Fruit fly (Drosophila melanogaster) whole organism, embryonic: Measurements from ENCODE around the gene MCTS1.
A peak's percentile ranks its signal among the peaks of the same experiment; 100 is the strongest.

ENCODE experiments used
- B-H1 ChIP-seq: fragments of 200-800 bp; sonication (Bioruptor generic); IDR thresholded peaks from 3 replicates; pipeline ENCODE4 v1.3.6; 2022; ENCODE audit warnings: missing biosample characterization, missing genetic modification characterization
- Bdp1 ChIP-seq: fragments of 200-800 bp; sonication (Bioruptor generic); optimal IDR thresholded peaks from 3 replicates; lab custom pipeline; 2016; ENCODE audit warnings: missing biosample characterization, missing genetic modification characterization
- CG11695 ChIP-seq: fragments of 200-800 bp; sonication (Bioruptor generic); IDR thresholded peaks from 3 replicates; pipeline ENCODE4 v1.3.6; 2022; ENCODE audit warnings: missing biosample characterization, missing genetic modification characterization
- CG1233 ChIP-seq: fragments of 200-800 bp; sonication (Bioruptor generic); optimal IDR thresholded peaks from 4 replicates; lab custom pipeline; 2018; ENCODE audit warnings: missing biosample characterization, mild to moderate bottlenecking, missing genetic modification characterization
- CG12391 ChIP-seq: fragments of 200-800 bp; sonication (Bioruptor generic); optimal IDR thresholded peaks from 3 replicates; lab custom pipeline; 2018; ENCODE audit warnings: missing biosample characterization, mild to moderate bottlenecking, missing genetic modification characterization, moderate library complexity
- CG13296 ChIP-seq: fragments of 200-800 bp; sonication (Bioruptor generic); optimal IDR thresholded peaks from 3 replicates; lab custom pipeline; 2018; ENCODE audit warnings: missing biosample characterization, mild to moderate bottlenecking, missing genetic modification characterization
- CG1529 ChIP-seq: fragments of 200-800 bp; sonication (Bioruptor generic); optimal IDR thresholded peaks from 3 replicates; lab custom pipeline; 2018; ENCODE audit warnings: missing biosample characterization, missing genetic modification characterization
- CG1647 ChIP-seq: fragments of 200-800 bp; sonication (Bioruptor generic); optimal IDR thresholded peaks from 3 replicates; lab custom pipeline; 2016; ENCODE audit warnings: missing biosample characterization, missing genetic modification characterization
- CG16813 ChIP-seq: fragments of 200-800 bp; sonication (Bioruptor generic); IDR thresholded peaks from 3 replicates; pipeline ENCODE4 v1.3.6; 2022; ENCODE audit warnings: missing biosample characterization, missing genetic modification characterization; ENCODE audit not compliant: partially characterized antibody
- CG17385 ChIP-seq: fragments of 200-800 bp; sonication (Bioruptor generic); optimal IDR thresholded peaks from 3 replicates; lab custom pipeline; 2018; ENCODE audit warnings: missing biosample characterization, mild to moderate bottlenecking, missing genetic modification characterization
- CG3065 ChIP-seq: fragments of 200-800 bp; sonication (Bioruptor generic); optimal IDR thresholded peaks from 2 replicates; lab custom pipeline; 2016; ENCODE audit warnings: missing biosample characterization, missing genetic modification characterization
- CG3838 ChIP-seq: fragments of 200-800 bp; sonication (Bioruptor generic); optimal IDR thresholded peaks from 3 replicates; lab custom pipeline; 2016; ENCODE audit warnings: missing biosample characterization, missing genetic modification characterization
- CG43689 ChIP-seq: fragments of 200-800 bp; sonication (Bioruptor generic); IDR thresholded peaks from 2 replicates; pipeline ENCODE4 v1.3.6; 2022; ENCODE audit warnings: missing biosample characterization, missing genetic modification characterization
- CG4730 ChIP-seq: fragments of 200-800 bp; sonication (Bioruptor generic); IDR thresholded peaks from 2 replicates; pipeline ENCODE4 v1.3.6; 2022; ENCODE audit warnings: missing biosample characterization, missing genetic modification characterization
- CG5180 ChIP-seq: fragments of 200-800 bp; sonication (Bioruptor generic); optimal IDR thresholded peaks from 3 replicates; lab custom pipeline; 2017; ENCODE audit warnings: missing biosample characterization, missing genetic modification characterization, mild to moderate bottlenecking, moderate library complexity, missing genetic modification reagents
- CG8290 ChIP-seq, 3 experiments: fragments of 200-800 bp; sonication (Bioruptor generic); optimal IDR thresholded peaks; 2 replicates each; lab custom pipeline; 2016 to 2019; ENCODE audit warnings: missing biosample characterization in 3 of 3, missing genetic modification characterization in 3 of 3, mild to moderate bottlenecking in 2 of 3, moderate library complexity in 1 of 3
- CrebB ChIP-seq: fragments of 200-800 bp; sonication (Bioruptor generic); optimal IDR thresholded peaks from 3 replicates; lab custom pipeline; 2018; ENCODE audit warnings: missing biosample characterization, mild to moderate bottlenecking, missing genetic modification characterization
- Dek ChIP-seq: fragments of 200-800 bp; sonication (Bioruptor generic); optimal IDR thresholded peaks from 3 replicates; lab custom pipeline; 2019; ENCODE audit warnings: missing biosample characterization, mild to moderate bottlenecking, missing genetic modification characterization, moderate library complexity
- Dref ChIP-seq: fragments of 200-800 bp; sonication (Bioruptor generic); IDR thresholded peaks from 2 replicates; pipeline ENCODE4 v1.3.6; 2022; ENCODE audit warnings: missing biosample characterization, missing genetic modification characterization
- ERR ChIP-seq: fragments of 200-800 bp; sonication (Bioruptor generic); optimal IDR thresholded peaks from 2 replicates; lab custom pipeline; 2016; ENCODE audit warnings: missing biosample characterization, missing genetic modification characterization
- Fer3 ChIP-seq: fragments of 200-800 bp; sonication (Bioruptor generic); optimal IDR thresholded peaks from 2 replicates; lab custom pipeline; 2018; ENCODE audit warnings: missing biosample characterization, mild to moderate bottlenecking, missing genetic modification characterization, moderate library complexity
- PHDP ChIP-seq: fragments of 200-800 bp; sonication (Bioruptor generic); optimal IDR thresholded peaks from 3 replicates; lab custom pipeline; 2018; ENCODE audit warnings: missing biosample characterization, mild to moderate bottlenecking, missing genetic modification characterization, moderate library complexity
- Side ChIP-seq: fragments of 200-800 bp; sonication (Bioruptor generic); optimal IDR thresholded peaks from 2 replicates; lab custom pipeline; 2016; ENCODE audit warnings: missing biosample characterization, missing genetic modification characterization
- Xbp1 ChIP-seq: fragments of 200-800 bp; sonication (Bioruptor generic); optimal IDR thresholded peaks from 3 replicates; lab custom pipeline; 2016; ENCODE audit warnings: missing biosample characterization, mild to moderate bottlenecking, missing genetic modification characterization
- amos ChIP-seq: fragments of 200-800 bp; sonication (Bioruptor generic); IDR thresholded peaks from 2 replicates; pipeline ENCODE4 v1.3.6; 2022; ENCODE audit warnings: missing biosample characterization, missing genetic modification characterization; ENCODE audit not compliant: partially characterized antibody
- ara ChIP-seq: fragments of 200-800 bp; sonication (Bioruptor generic); IDR thresholded peaks from 2 replicates; pipeline ENCODE4 v1.3.6; 2022; ENCODE audit warnings: missing biosample characterization, missing genetic modification characterization
- ash1 ChIP-seq: fragments of 200-800 bp; sonication (Bioruptor generic); optimal IDR thresholded peaks from 2 replicates; lab custom pipeline; 2018; ENCODE audit warnings: missing biosample characterization, mild to moderate bottlenecking, missing genetic modification characterization
- ci ChIP-seq: fragments of 200-800 bp; sonication (Bioruptor generic); IDR thresholded peaks from 3 replicates; pipeline ENCODE4 v1.3.6; 2022; ENCODE audit warnings: missing biosample characterization, missing genetic modification characterization
- dmrt99B ChIP-seq: fragments of 200-800 bp; sonication (Bioruptor generic); optimal IDR thresholded peaks from 2 replicates; lab custom pipeline; 2018; ENCODE audit warnings: missing biosample characterization, mild to moderate bottlenecking, missing genetic modification characterization, moderate library complexity
- ewg ChIP-seq: fragments of 200-800 bp; sonication (Bioruptor generic); optimal IDR thresholded peaks from 3 replicates; lab custom pipeline; 2017; ENCODE audit warnings: mild to moderate bottlenecking, missing biosample characterization, missing genetic modification reagents, missing genetic modification characterization
- exex ChIP-seq: fragments of 200-800 bp; sonication (Bioruptor generic); optimal IDR thresholded peaks from 4 replicates; lab custom pipeline; 2018; ENCODE audit warnings: missing biosample characterization, mild to moderate bottlenecking, missing genetic modification characterization, moderate library complexity
- fu2 ChIP-seq: fragments of 200-800 bp; sonication (Bioruptor generic); optimal IDR thresholded peaks from 2 replicates; lab custom pipeline; 2016; ENCODE audit warnings: missing biosample characterization, missing genetic modification characterization
- gem ChIP-seq: fragments of 200-800 bp; sonication (Bioruptor generic); optimal IDR thresholded peaks from 2 replicates; lab custom pipeline; 2019; ENCODE audit warnings: missing biosample characterization, mild to moderate bottlenecking, missing genetic modification characterization, moderate library complexity
- gro ChIP-seq: fragments of 200-800 bp; sonication (Bioruptor generic); optimal IDR thresholded peaks from 2 replicates; lab custom pipeline; 2016; ENCODE audit warnings: missing biosample characterization, missing genetic modification characterization
- klu ChIP-seq: fragments of 200-800 bp; sonication (Bioruptor generic); IDR thresholded peaks from 2 replicates; pipeline ENCODE4 v1.3.6; 2022; ENCODE audit warnings: missing biosample characterization, missing genetic modification characterization
- maf-S ChIP-seq: fragments of 200-800 bp; sonication (Bioruptor generic); optimal IDR thresholded peaks from 2 replicates; lab custom pipeline; 2016; ENCODE audit warnings: missing biosample characterization, missing genetic modification characterization
- mirr ChIP-seq: fragments of 200-800 bp; sonication (Bioruptor generic); optimal IDR thresholded peaks from 3 replicates; lab custom pipeline; 2018; ENCODE audit warnings: missing biosample characterization, mild to moderate bottlenecking, missing genetic modification characterization
- nom ChIP-seq: fragments of 200-800 bp; sonication (Bioruptor generic); optimal IDR thresholded peaks from 2 replicates; lab custom pipeline; 2017; ENCODE audit warnings: missing biosample characterization, missing genetic modification characterization, mild to moderate bottlenecking, moderate library complexity, missing genetic modification reagents
- phol ChIP-seq: fragments of 200-800 bp; sonication (Bioruptor generic); optimal IDR thresholded peaks from 3 replicates; lab custom pipeline; 2018; ENCODE audit warnings: missing biosample characterization, mild to moderate bottlenecking, missing genetic modification characterization, moderate library complexity
- pum ChIP-seq: fragments of 200-800 bp; sonication (Bioruptor generic); optimal IDR thresholded peaks from 2 replicates; lab custom pipeline; 2016; ENCODE audit warnings: missing biosample characterization, missing genetic modification characterization
- pzg ChIP-seq: fragments of 200-800 bp; sonication (Bioruptor generic); optimal IDR thresholded peaks from 3 replicates; lab custom pipeline; 2018; ENCODE audit warnings: missing biosample characterization, mild to moderate bottlenecking, missing genetic modification characterization, moderate library complexity
- rib ChIP-seq: fragments of 200-800 bp; sonication (Bioruptor generic); IDR thresholded peaks from 2 replicates; pipeline ENCODE4 v1.3.6; 2022; ENCODE audit warnings: missing biosample characterization, missing genetic modification characterization
- sd ChIP-seq: fragments of 200-800 bp; sonication (Bioruptor generic); optimal IDR thresholded peaks from 3 replicates; lab custom pipeline; 2018; ENCODE audit warnings: missing biosample characterization, mild to moderate bottlenecking, missing genetic modification characterization, moderate library complexity
- slou ChIP-seq: fragments of 200-800 bp; sonication (Bioruptor generic); optimal IDR thresholded peaks from 3 replicates; lab custom pipeline; 2016; ENCODE audit warnings: missing biosample characterization, missing genetic modification characterization
- sug ChIP-seq: fragments of 200-800 bp; optimal IDR thresholded peaks from 2 replicates; lab custom pipeline; 2019; ENCODE audit warnings: missing biosample characterization, mild to moderate bottlenecking, missing genetic modification characterization, moderate library complexity
- tap ChIP-seq: fragments of 200-800 bp; optimal IDR thresholded peaks from 3 replicates; lab custom pipeline; 2019; ENCODE audit warnings: missing biosample characterization, mild to moderate bottlenecking, missing genetic modification characterization, moderate library complexity
- ttk ChIP-seq: fragments of 200-800 bp; sonication (Bioruptor generic); IDR thresholded peaks from 2 replicates; pipeline ENCODE4 v2.1.2; 2022; ENCODE audit warnings: missing biosample characterization, missing genetic modification characterization
- tup ChIP-seq: fragments of 200-800 bp; sonication (Bioruptor generic); optimal IDR thresholded peaks from 2 replicates; lab custom pipeline; 2016; ENCODE audit warnings: missing biosample characterization, mild to moderate bottlenecking, missing genetic modification characterization, moderate library complexity
- wor ChIP-seq: fragments of 200-800 bp; sonication (Bioruptor generic); IDR thresholded peaks from 2 replicates; pipeline ENCODE4 v1.3.6; 2022; ENCODE audit warnings: missing biosample characterization, missing genetic modification characterization

Gene MCTS1

dm6 chrX:6037180-6037946, at the start of gene MCTS1, which contains the start of gene rux (continued):
- TF ChIP-seq CG12391 (peak; percentile 50), pzg (peak; percentile 57), nom (GFP tag; lab: Kevin White, UChicago) (no peak), phol (peak; percentile 59), pum (GFP tag; lab: Kevin White, UChicago) (peak; percentile 53), klu (GFP tag; lab: Robert Waterston, UW) (peak; percentile 21; the same call in 1 of the 2 replicates), CrebB (tag; lab: Kevin White, UChicago) (no peak), tup (GFP tag; lab: Kevin White, UChicago) (peak; percentile 8), Dref (GFP tag; lab: Robert Waterston, UW) (peak; percentile 93), CG16813 (peak; percentile 97), ara (GFP tag; lab: Robert Waterston, UW) (0 out of 2 replicates have a peak, but pooled peaks have one; percentile 33), sd (tag; lab: Kevin White, UChicago) (peak; percentile 30), Side (GFP tag; lab: Kevin White, UChicago) (peak; percentile 8), B-H1 (GFP tag; lab: Robert Waterston, UW) (no peak), slou (no peak), CG17385 (GFP tag; lab: Kevin White, UChicago) (no peak), ci (no peak), fu2 (GFP tag; lab: Kevin White, UChicago) (peak; percentile 17), CG3065 (GFP tag; lab: Kevin White, UChicago) (no peak), dmrt99B (tag; lab: Kevin White, UChicago) (no peak), Dek (tag; lab: Kevin White, UChicago) (no peak), Bdp1 (GFP tag; lab: Kevin White, UChicago) (no peak), CG5180 (no peak), gem (tag; lab: Kevin White, UChicago) (peak; percentile 24), maf-S (GFP tag; lab: Kevin White, UChicago) (no peak), tap (tag; lab: Kevin White, UChicago) (no peak), ERR (GFP tag; lab: Kevin White, UChicago) (no peak), CG1647 (GFP tag; lab: Kevin White, UChicago) (no peak), sug (tag; lab: Kevin White, UChicago) (peak; percentile 31), CG8290 (GFP tag; optimal IDR thresholded peaks at IDR 0.05; lab: Kevin White, UChicago) (peak; percentile 60), CG8290 (tag; optimal IDR thresholded peaks at IDR 0.05; lab: Kevin White, UChicago) (peak; percentile 73 to 93), Fer3 (tag; lab: Kevin White, UChicago) (no peak), amos (GFP tag; lab: Robert Waterston, UW) (peak; percentile 94), mirr (GFP tag; lab: Kevin White, UChicago) (no peak), gro (no peak), Xbp1 (GFP tag; lab: Kevin White, UChicago) (peak; percentile 19), PHDP (tag; lab: Kevin White, UChicago) (no peak), wor (no peak), CG11695 (GFP tag; lab: Robert Waterston, UW) (no peak), ash1 (GFP tag; lab: Kevin White, UChicago) (no peak), CG3838 (GFP tag; lab: Kevin White, UChicago) (no peak), CG43689 (GFP tag; lab: Robert Waterston, UW) (no peak), ewg (GFP tag; lab: Kevin White, UChicago) (no peak), rib (GFP tag; lab: Robert Waterston, UW) (no peak), CG13296 (GFP tag; lab: Kevin White, UChicago) (no peak), exex (no peak), ttk (GFP tag; lab: Robert Waterston, UW) (no peak), CG1233 (GFP tag; lab: Kevin White, UChicago) (no peak), CG4730 (GFP tag; lab: Robert Waterston, UW) (no peak), CG1529 (GFP tag; lab: Kevin White, UChicago) (no peak)
